Fruit fly (Drosophila melanogaster): ENCODE results near the gene CG10761.

The CG10761 gene

DNA sequence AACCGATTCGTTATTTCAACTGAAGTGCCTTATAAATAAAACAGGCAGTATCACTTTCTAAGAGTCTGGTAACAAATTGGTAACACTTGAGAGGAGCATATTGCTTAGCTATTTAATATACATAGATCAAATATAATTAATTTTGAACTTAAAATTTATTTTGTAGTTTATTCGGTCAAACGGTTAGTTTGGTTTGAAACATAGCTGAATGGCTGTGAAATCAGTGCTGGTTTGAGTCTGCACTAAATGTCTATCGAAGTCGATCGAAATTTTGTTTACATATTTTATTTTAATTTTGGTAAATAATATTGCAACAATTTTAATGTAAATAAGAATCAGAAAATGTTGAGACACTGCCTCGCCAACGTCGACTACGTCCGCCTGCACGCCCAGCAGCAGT is 14.0 kb downstream of the CG10761 start, which contains the start of gene CG10959:
Gene CG10959 (plus strand): TSS at position 228 of the 400 bp plus-strand sequence.
- TF ChIP-seq CG17801 (GFP tag; optimal IDR thresholded peaks at IDR 0.05; ENCODE audit: partially characterized antibody): no peak

DNA sequence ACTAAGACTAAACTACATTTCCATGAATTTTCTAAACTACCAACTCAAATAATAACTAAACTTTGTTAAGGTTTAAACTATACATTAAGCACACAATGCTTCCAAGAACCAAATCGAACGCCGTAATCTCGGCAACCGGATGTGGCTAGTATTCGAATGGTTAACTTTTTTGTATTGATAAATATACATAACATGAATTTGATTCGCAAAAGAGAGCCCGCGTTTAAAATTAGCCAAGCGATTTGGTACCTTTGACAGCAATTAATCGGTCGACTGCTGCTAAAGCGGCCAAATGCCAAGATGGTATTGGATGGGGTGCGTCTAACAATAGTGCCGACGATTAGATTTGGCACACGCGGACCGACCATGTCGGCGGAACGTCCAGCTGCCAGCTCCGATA is 14.9 kb downstream of the CG10761 start, which contains the start of gene CG15336:
Gene CG15336 (plus strand): TSS at position 301 of the 400 bp plus-strand sequence.
- no peak for TF ChIP-seq CG17801 (GFP tag; optimal IDR thresholded peaks at IDR 0.05; ENCODE audit: partially characterized antibody)

DNA sequence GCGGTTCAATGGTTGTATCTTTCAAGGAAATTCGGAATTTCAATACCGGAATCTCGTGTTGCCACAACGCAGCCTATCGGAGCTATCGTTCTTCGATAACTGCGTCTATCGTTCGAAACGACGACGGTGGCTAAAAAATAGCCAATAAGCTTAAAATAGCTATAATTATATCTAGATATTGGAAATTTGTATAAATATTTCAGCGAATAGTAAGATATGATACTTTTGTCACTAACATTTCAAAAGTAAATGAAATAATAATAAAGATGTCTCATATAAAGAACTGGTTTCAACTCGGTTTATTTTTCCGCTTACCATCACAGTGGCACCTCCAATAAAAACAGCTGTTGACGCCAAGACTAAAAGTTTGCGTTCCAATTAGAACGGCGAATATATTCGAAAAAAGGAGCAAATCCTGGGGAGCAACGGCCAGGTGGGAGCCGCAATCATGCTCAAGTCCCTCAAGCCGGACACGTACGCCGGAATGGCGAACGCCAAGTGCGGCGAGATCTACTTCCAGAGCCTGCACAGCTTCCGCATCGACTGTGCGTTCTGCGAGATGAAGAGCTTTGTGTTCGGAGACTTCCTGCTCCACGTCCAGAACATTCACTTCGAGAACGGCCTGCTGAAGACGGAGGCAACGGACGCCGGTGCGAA is 17.0 kb downstream of the CG10761 start, which contains the start of the genes alpha-PheRS and CG2129:
Gene alpha-PheRS (minus strand): TSS at position 102 of the 657 bp plus-strand sequence.
Gene CG2129 (plus strand): TSS at position 339 of the 657 bp plus-strand sequence.
- peak; percentile 75 for TF ChIP-seq CG17801 (GFP tag; optimal IDR thresholded peaks at IDR 0.05; ENCODE audit: partially characterized antibody)

DNA sequence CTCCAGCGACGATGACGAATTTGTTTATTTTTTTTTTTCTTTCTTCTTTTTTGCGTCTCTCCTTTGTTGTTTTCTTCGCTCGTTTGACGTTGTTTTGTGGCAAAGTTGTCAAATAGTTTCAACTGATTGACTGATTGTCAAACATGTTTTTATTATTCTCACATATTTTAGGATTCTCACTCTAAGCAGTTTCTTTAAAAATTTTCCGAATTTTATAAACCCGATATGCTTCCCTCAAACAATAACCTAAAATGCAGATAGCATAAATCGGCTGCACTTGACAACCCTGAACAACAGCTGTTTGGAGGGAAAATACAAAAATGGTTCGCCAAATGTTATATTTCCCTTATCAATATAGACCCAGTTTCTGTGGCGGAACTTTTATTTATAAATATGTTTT is 19.1 kb downstream of the CG10761 start, which contains the start of gene CG17982:
Gene CG17982 (minus strand): TSS at position 299 of the 400 bp plus-strand sequence.
- TF ChIP-seq CG17801 (GFP tag; optimal IDR thresholded peaks at IDR 0.05; ENCODE audit: partially characterized antibody): peak; percentile 97

DNA sequence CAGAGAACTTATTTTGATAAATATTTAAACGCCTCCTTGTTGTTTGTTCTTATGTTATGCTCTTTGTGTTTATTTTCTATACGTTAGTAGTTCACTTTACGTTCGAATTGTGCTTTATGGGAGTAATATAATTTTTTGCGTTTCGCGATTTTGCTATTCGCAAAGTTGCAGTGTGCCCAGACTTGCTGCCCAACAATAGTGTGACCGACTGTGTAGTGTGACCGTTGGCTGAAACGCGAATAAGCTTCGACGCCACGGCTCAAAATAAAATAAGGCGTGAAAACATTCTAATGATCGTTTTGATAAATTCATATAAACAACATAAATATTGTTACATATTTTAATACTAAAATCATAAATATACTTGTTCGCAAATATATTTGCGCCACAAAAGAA is 20.5 kb downstream of the CG10761 start, which contains the start of gene Smox:
Gene Smox (minus strand): TSS at position 213 of the 396 bp plus-strand sequence.
- TF ChIP-seq CG17801 (GFP tag; optimal IDR thresholded peaks at IDR 0.05; ENCODE audit: partially characterized antibody): no peak

DNA sequence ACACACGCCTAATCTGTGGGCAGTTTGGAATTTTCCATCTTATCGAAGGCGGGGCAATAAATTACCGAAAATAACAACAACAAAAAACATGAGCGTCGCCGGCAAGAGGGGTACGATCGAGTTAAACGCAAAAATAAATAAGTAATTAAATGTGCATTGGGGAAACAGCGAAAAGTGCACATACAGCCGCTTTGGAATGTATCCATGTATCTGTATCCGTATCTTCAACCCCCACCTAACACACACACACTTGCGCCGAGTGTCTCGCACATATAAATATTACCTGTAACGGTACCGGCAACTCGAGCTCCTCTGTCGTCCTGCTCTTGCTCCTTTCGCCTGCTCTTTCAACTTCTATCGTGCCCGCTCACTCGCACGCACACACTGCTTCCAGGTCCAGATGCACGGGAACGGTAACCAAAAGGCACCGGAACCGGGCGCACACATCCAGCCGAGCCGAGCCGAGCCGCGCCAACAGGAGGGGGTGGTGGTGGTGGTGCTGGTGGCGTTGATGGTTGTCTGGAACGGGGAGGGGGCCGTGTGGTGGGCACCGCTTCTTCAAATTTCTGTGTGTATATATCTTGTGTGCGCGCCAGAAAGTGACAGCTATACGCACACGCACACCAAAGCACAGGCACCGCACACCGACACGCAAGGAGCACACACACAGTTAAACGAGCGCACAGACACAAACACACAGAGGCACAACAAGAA is 21.1 kb downstream of the CG10761 start:
- TF ChIP-seq CG17801 (GFP tag; optimal IDR thresholded peaks at IDR 0.05; ENCODE audit: partially characterized antibody): no peak

DNA sequence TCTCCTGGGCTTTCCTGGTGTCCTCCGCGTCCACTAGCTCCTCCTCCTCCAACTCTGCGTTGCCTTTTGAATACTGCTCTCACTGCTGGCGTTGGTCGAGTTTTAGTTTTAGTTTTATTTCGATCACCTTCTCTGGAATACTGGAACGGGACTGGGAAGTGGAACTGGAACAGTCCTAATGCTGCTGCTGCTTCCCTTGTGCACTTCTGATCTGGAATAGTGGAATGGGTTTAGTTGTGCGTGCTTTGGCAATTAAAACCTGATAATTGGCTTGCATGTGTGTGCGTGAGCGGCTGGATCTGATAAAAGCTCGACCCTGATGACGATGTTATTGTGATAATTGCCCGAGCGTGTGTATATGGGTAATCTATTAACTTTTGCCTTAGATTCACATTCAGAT is 21.9 kb downstream of the CG10761 start:
- no peak for TF ChIP-seq CG17801 (GFP tag; optimal IDR thresholded peaks at IDR 0.05; ENCODE audit: partially characterized antibody)

DNA sequence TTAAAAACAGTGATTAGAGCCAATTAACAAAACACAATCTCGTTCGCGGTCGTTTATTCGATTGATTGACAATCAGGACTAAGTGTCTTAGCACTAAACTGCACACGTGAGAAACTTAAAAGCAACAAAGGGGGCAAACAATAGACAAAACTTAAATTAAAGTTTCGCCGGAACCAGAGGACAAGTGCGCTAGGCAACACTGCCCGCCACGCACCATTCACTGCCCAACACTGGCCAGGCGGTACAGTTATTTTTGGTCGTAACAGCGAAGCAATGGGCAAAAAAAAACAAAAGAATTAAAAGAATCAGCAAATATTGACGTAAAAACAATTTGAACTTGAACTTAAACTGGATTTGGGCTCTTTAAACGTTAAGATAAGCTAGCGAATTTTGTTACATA is 25.3 kb downstream of the CG10761 start:
- no peak for TF ChIP-seq CG17801 (GFP tag; optimal IDR thresholded peaks at IDR 0.05; ENCODE audit: partially characterized antibody)

DNA sequence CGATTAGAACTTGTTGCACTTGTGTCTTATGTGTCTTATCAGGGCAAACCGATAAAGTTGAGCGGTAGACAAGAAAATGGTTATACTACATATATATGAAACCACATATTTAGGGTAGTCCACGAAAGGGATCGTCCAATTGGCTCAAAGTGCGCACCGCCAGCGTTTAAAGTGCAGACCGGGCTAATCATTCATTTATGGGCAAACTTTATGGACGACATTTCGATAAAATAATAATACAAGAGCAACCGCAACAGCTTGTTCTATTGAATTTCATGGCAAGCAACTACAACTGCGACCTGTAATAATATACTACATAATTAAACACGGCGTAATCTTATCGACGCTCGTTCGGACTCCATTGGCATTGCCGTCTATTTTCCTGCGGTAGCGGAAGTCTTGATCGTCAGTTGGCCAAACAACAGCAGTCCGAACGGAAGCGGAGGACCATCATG is 27.1 kb downstream of the CG10761 start, which contains the start of the genes cyr and CG2120:
Gene cyr (minus strand): TSS at position 294 of the 455 bp plus-strand sequence.
Gene CG2120 (plus strand): TSS at position 405 of the 455 bp plus-strand sequence.
- no peak for TF ChIP-seq CG17801 (GFP tag; optimal IDR thresholded peaks at IDR 0.05; ENCODE audit: partially characterized antibody)

DNA sequence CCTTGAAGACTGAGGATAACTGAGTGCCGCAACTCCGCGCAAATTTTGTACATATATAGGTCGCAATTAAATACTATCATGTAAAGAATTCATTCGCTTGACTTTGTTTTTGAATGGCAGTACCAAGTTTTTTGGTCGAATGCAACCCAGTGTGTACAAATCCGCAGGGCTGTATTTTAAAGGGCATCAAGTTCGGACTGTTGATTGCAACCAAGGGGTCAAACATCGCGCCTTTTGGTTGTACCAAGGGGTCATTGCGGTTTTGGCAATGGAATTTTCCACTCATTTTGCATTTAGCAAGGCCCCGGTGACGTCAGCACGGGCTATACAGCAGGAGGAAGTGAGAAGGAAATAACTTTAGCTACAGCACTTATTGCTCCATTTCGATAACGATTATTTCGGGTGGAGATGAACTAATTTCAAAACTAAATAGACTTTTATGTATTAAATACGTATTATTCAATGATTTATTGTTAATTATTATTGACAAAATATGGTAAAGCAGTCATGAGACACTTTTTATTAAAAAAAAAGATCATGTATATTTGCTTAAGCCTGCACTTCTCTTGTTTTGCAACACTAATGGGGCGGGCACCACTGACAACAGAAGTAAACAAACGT is 30.8 kb downstream of the CG10761 start, which contains the start of gene CG10958:
Gene CG10958 (plus strand): TSS at position 593 of the 621 bp plus-strand sequence.
- TF ChIP-seq CG17801 (GFP tag; optimal IDR thresholded peaks at IDR 0.05; ENCODE audit: partially characterized antibody): peak; percentile 69

DNA sequence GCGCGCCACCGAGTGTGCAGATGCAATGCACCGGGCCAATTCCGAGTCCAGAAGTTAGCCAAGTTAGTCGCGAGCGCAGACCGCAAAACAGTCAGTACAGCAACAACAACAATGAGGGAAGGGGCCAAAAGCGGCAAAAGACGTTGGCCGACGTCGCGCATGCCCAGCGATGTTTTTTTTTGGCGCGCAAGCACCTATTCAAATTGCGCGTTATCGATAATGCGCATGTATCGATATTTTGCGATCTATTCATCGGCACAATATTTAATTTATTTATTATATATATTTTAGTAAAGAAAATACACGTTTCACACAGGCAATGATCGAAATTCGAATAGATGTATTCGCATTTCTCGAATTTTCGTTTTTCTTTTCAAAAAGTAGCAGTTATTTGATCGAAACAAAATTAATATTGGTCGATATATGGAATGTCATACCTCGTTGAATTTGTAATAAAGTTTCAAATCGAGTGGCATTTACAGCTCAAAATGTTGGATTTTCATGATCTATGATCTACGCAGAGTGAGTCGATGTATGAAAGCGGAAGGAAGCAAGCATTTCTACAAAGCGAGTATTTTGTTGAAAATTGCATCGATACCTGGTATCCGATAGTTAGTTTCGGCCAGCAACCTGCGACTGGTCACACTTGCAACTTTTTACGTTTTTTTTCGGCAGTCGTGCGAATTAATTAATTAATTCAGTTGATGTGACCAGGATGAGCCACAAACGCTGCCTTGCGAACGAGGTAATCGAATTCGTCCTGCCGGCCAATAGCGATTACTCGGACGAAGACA is 33.2 kb downstream of the CG10761 start, which contains the start of gene CG2116:
Gene CG2116 (plus strand): TSS at position 609 of the 794 bp plus-strand sequence.
- TF ChIP-seq CG17801 (GFP tag; optimal IDR thresholded peaks at IDR 0.05; ENCODE audit: partially characterized antibody): peak; percentile 40

DNA sequence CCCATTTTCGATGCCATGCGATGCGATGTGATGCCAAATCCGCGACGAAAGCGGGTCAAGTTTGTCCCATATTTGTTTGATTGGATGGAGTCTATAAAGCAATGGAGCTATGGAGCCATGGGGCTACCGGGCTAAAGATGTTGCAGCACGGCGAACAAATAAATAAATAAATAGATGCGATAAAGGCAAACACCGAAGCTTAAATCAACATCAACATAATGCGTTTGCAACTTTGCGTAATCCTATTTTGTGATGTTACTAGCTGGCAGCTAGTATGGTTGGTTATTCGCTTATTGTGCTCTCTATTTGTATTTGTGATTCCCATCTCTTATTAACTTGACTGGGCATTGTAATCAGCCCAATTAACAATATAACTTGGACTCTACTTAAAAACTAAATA is 34.5 kb downstream of the CG10761 start:
- no peak for TF ChIP-seq CG17801 (GFP tag; optimal IDR thresholded peaks at IDR 0.05; ENCODE audit: partially characterized antibody)

DNA sequence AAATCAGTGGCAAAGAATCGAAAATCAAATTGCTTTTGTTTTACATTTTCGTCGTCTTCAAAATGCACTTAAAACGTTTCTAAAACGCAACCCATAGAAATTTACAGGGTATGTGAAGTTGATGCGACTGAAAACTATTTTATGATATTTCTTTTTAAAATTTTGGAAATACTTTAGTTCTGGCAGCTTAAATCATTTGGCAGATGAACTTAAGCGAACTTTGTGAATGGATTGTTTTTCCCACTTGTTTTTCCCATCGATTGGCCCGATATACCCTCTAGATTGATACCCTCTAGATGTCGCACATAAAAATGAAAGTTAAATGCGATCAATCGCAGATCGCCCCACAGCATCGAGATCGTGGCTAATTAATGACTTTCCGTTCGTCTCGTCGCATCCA is 36.4 kb downstream of the CG10761 start:
- no peak for TF ChIP-seq CG17801 (GFP tag; optimal IDR thresholded peaks at IDR 0.05; ENCODE audit: partially characterized antibody)

DNA sequence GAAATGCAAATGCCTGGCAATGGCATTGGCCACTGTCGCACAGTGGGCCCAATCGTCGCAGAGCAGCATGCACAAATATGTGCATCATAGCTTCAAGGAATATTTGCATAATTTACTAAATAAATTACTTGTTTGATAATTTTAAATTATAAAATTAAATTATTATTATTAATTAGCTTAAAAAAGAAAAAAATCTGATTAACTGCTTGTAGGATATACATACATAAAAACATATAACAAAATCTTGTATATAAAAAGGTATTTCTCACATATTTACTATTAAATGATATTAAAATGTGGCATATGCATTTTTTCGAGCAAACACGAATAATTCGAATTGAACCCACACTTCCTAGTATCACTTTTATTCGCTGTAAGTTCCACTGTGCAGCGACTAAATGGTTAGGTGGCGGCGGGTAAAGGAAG is 37.4 kb downstream of the CG10761 start:
- no peak for TF ChIP-seq CG17801 (GFP tag; optimal IDR thresholded peaks at IDR 0.05; ENCODE audit: partially characterized antibody)
